Worm (Caenorhabditis elegans): ENCODE measurements around the gene ani-2.

Gene ani-2

ce11 chrII:6331222-6331830, 33.8 kb downstream of the ani-2 start, which contains the start of gene set-4 (continued):
- peak; percentile 77 for TF ChIP-seq rnt-1 (tag; optimal IDR thresholded peaks at IDR 0.05)
- no peak for TF ChIP-seq pha-2 (tag; optimal IDR thresholded peaks at IDR 0.05)
- peak; percentile 53 for TF ChIP-seq elt-2 (tag; optimal IDR thresholded peaks at IDR 0.05)
- no peak for TF ChIP-seq fax-1 (tag; optimal IDR thresholded peaks at IDR 0.05)
- TF ChIP-seq gmeb-2 (tag; optimal IDR thresholded peaks at IDR 0.05), result no peak
- TF ChIP-seq ztf-16 (tag; optimal IDR thresholded peaks at IDR 0.05), result peak; percentile 19
- no peak for TF ChIP-seq pag-3 (tag; optimal IDR thresholded peaks at IDR 0.05; ENCODE audit: borderline replicate concordance)
- TF ChIP-seq C38D4.7 (GFP tag; optimal IDR thresholded peaks at IDR 0.05), result no peak
- no peak for TF ChIP-seq dve-1 (tag; optimal IDR thresholded peaks at IDR 0.05)
- peak; percentile 42 for TF ChIP-seq ceh-19 (GFP tag; optimal IDR thresholded peaks at IDR 0.05)
- no peak for TF ChIP-seq K09A11.1 (tag; optimal IDR thresholded peaks at IDR 0.05; ENCODE audit: insufficient read depth)
- TF ChIP-seq unc-42 (tag; optimal IDR thresholded peaks at IDR 0.05), result peak; percentile 74
- TF ChIP-seq Y22D7AL.16 (tag; optimal IDR thresholded peaks at IDR 0.05), result no peak
- no peak for TF ChIP-seq ceh-24 (tag; optimal IDR thresholded peaks at IDR 0.05)
- peak; percentile 72 for TF ChIP-seq tbx-2 (tag; optimal IDR thresholded peaks at IDR 0.05)
- no peak; the same call in 1 of the 2 replicates for TF ChIP-seq unc-3 (GFP tag; conservative IDR thresholded peaks at IDR 0.05)
- no peak for TF ChIP-seq unc-3 (tag; optimal IDR thresholded peaks at IDR 0.05)
- TF ChIP-seq odd-2 (tag; optimal IDR thresholded peaks at IDR 0.05), result no peak
- no peak for TF ChIP-seq lim-6 (tag; optimal IDR thresholded peaks at IDR 0.05)
- TF ChIP-seq F13H6.1 (tag; optimal IDR thresholded peaks at IDR 0.05), result no peak
- TF ChIP-seq ceh-9 (tag; optimal IDR thresholded peaks at IDR 0.05), result no peak
- TF ChIP-seq ama-1 (optimal IDR thresholded peaks at IDR 0.05), result no peak
- TF ChIP-seq ceh-34 (tag; optimal IDR thresholded peaks at IDR 0.05), result peak; percentile 75
- no peak for TF ChIP-seq ahr-1 (tag; optimal IDR thresholded peaks at IDR 0.05)

ce11 chrII:6328672-6329071, 36.5 kb downstream of the ani-2 start:
- TF ChIP-seq ceh-14 (tag; optimal IDR thresholded peaks at IDR 0.05) (no peak), fax-1 (tag; optimal IDR thresholded peaks at IDR 0.05) (no peak), elt-2 (tag; optimal IDR thresholded peaks at IDR 0.05) (peak; percentile 97), nhr-11 (tag; optimal IDR thresholded peaks at IDR 0.05) (no peak), pat-9 (tag; optimal IDR thresholded peaks at IDR 0.05) (no peak)

ce11 chrII:6327317-6327716, 37.9 kb downstream of the ani-2 start:
- TF ChIP-seq pqm-1 (tag; optimal IDR thresholded peaks at IDR 0.05), result peak; percentile 58
- TF ChIP-seq dve-1 (tag; optimal IDR thresholded peaks at IDR 0.05), result peak; percentile 37
- no peak for TF ChIP-seq nhr-11 (tag; optimal IDR thresholded peaks at IDR 0.05)
- no peak for TF ChIP-seq hlh-8 (tag; optimal IDR thresholded peaks at IDR 0.05)
- peak; percentile 97 for TF ChIP-seq elt-2 (tag; optimal IDR thresholded peaks at IDR 0.05)

ce11 chrII:6324086-6324485, 41.1 kb downstream of the ani-2 start, which contains the start of gene sma-6:
sma-6 (plus strand) TSS chrII:6324484.
- no peak for TF ChIP-seq ceh-22 (tag; optimal IDR thresholded peaks at IDR 0.05)
- no peak for TF ChIP-seq ceh-6 (GFP tag; optimal IDR thresholded peaks at IDR 0.05)
- TF ChIP-seq syd-9 (tag; optimal IDR thresholded peaks at IDR 0.05), result no peak
- no peak for TF ChIP-seq ceh-45 (GFP tag; IDR thresholded peaks at IDR 0.05)
- no peak for TF ChIP-seq sdc-2 (tag; optimal IDR thresholded peaks at IDR 0.05)
- no peak for TF ChIP-seq unc-42 (tag; optimal IDR thresholded peaks at IDR 0.05)
- no peak for TF ChIP-seq pat-9 (tag; optimal IDR thresholded peaks at IDR 0.05)
- TF ChIP-seq ztf-16 (tag; optimal IDR thresholded peaks at IDR 0.05), result no peak
- TF ChIP-seq hlh-15 (tag; optimal IDR thresholded peaks at IDR 0.05), result no peak
- no peak for TF ChIP-seq ceh-2 (tag; optimal IDR thresholded peaks at IDR 0.05)
- no peak for TF ChIP-seq gmeb-2 (tag; optimal IDR thresholded peaks at IDR 0.05)
- TF ChIP-seq ceh-19 (GFP tag; optimal IDR thresholded peaks at IDR 0.05), result no peak
- TF ChIP-seq T23F11.4 (GFP tag; optimal IDR thresholded peaks at IDR 0.05), result no peak
- TF ChIP-seq ceh-48 (tag; optimal IDR thresholded peaks at IDR 0.05), result no peak
- TF ChIP-seq ceh-14 (tag; optimal IDR thresholded peaks at IDR 0.05), result no peak
- no peak for TF ChIP-seq ceh-18 (tag; optimal IDR thresholded peaks at IDR 0.05)
- no peak for TF ChIP-seq Y22D7AL.16 (tag; optimal IDR thresholded peaks at IDR 0.05)
- TF ChIP-seq unc-86 (tag; optimal IDR thresholded peaks at IDR 0.05), result no peak
- TF ChIP-seq pros-1 (tag; optimal IDR thresholded peaks at IDR 0.05), result no peak

Data from whole organism, late embryonic.